Worm (Caenorhabditis elegans) whole organism, mixed stage, embryonic: ENCODE measurements around the gene C40C9.3.
A peak's percentile ranks its signal among the peaks of the same experiment; 100 is the strongest.

Experiments used
- M03D4.4 ChIP-seq: sonication (generic microtip); optimal IDR thresholded peaks from 2 replicates; lab custom pipeline; 2017; ENCODE audit warnings: mild to moderate bottlenecking, missing genetic modification characterization, missing compliant biosample characterization
- bed-3 ChIP-seq: fragments of 200-800 bp; sonication (Bioruptor generic); optimal IDR thresholded peaks from 3 replicates; lab custom pipeline; 2018; ENCODE audit warnings: mild to moderate bottlenecking, missing genetic modification characterization, moderate library complexity, missing compliant biosample characterization
- blmp-1 ChIP-seq: fragments of 150-350 bp; optimal IDR thresholded peaks from 2 replicates; lab custom pipeline; 2014; ENCODE audit warnings: missing biosample characterization, missing genetic modification characterization
- ceh-39 ChIP-seq: fragments of 150-350 bp; optimal IDR thresholded peaks from 2 replicates; lab custom pipeline; 2014; ENCODE audit warnings: missing biosample characterization, missing genetic modification characterization
- ceh-83 ChIP-seq: fragments of 200-800 bp; sonication (Bioruptor generic); optimal IDR thresholded peaks from 2 replicates; lab custom pipeline; 2018; ENCODE audit warnings: mild to moderate bottlenecking, missing genetic modification characterization, missing compliant biosample characterization
- ces-1 ChIP-seq: fragments of 150-350 bp; optimal IDR thresholded peaks from 2 replicates; lab custom pipeline; 2014; ENCODE audit warnings: missing biosample characterization, missing genetic modification reagents, missing genetic modification characterization
- cnd-1 ChIP-seq: fragments of 200-800 bp; sonication (Bioruptor generic); optimal IDR thresholded peaks from 2 replicates; lab custom pipeline; 2018; ENCODE audit warnings: mild to moderate bottlenecking, missing genetic modification characterization, missing compliant biosample characterization
- drap-1 ChIP-seq: fragments of 200-800 bp; sonication (Bioruptor generic); optimal IDR thresholded peaks from 3 replicates; lab custom pipeline; 2018; ENCODE audit warnings: mild to moderate bottlenecking, missing genetic modification characterization, missing compliant biosample characterization
- elt-1 ChIP-seq: sonication (generic microtip); optimal IDR thresholded peaks from 2 replicates; lab custom pipeline; 2017; ENCODE audit warnings: missing genetic modification characterization, mild to moderate bottlenecking, missing compliant biosample characterization, antibody characterized with exemption, moderate library complexity, borderline replicate concordance; ENCODE audit not compliant: insufficient read depth
- elt-3 ChIP-seq: fragments of 150-350 bp; optimal IDR thresholded peaks from 2 replicates; lab custom pipeline; 2014; ENCODE audit warnings: missing biosample characterization, missing genetic modification characterization
- ham-2 ChIP-seq: fragments of 200-800 bp; sonication (Bioruptor generic); optimal IDR thresholded peaks from 2 replicates; lab custom pipeline; 2018; ENCODE audit warnings: mild to moderate bottlenecking, missing genetic modification characterization, missing compliant biosample characterization
- hlh-1 ChIP-seq: fragments of 150-350 bp; optimal IDR thresholded peaks from 2 replicates; lab custom pipeline; 2014; ENCODE audit warnings: missing biosample characterization, missing genetic modification reagents, missing genetic modification characterization
- lin-13 ChIP-seq: fragments of 150-350 bp; optimal IDR thresholded peaks from 2 replicates; lab custom pipeline; 2014; ENCODE audit warnings: missing biosample characterization, missing genetic modification characterization
- lin-32 ChIP-seq: fragments of 200-800 bp; sonication (Bioruptor generic); optimal IDR thresholded peaks from 2 replicates; lab custom pipeline; 2018; ENCODE audit warnings: mild to moderate bottlenecking, missing genetic modification characterization, missing compliant biosample characterization
- lsy-2 ChIP-seq: fragments of 150-350 bp; optimal IDR thresholded peaks from 2 replicates; lab custom pipeline; 2014; ENCODE audit warnings: missing biosample characterization, missing genetic modification characterization
- mab-5 ChIP-seq: fragments of 150-350 bp; optimal IDR thresholded peaks from 2 replicates; lab custom pipeline; 2014; ENCODE audit warnings: missing biosample characterization, missing genetic modification characterization
- mep-1 ChIP-seq: fragments of 150-350 bp; optimal IDR thresholded peaks from 2 replicates; lab custom pipeline; 2017; ENCODE audit warnings: missing biosample characterization, missing genetic modification reagents, missing genetic modification characterization, inconsistent platforms
- mls-2 ChIP-seq: sonication (generic microtip); optimal IDR thresholded peaks from 2 replicates; lab custom pipeline; 2016; ENCODE audit warnings: mild to moderate bottlenecking, missing genetic modification characterization, moderate library complexity, missing compliant biosample characterization
- nhr-12 ChIP-seq: fragments of 150-350 bp; optimal IDR thresholded peaks from 2 replicates; lab custom pipeline; 2014; ENCODE audit warnings: missing biosample characterization, missing genetic modification characterization
- nhr-2 ChIP-seq: fragments of 150-350 bp; optimal IDR thresholded peaks from 2 replicates; lab custom pipeline; 2014; ENCODE audit warnings: missing biosample characterization, missing genetic modification characterization
- nhr-237 ChIP-seq: fragments of 150-350 bp; optimal IDR thresholded peaks from 2 replicates; lab custom pipeline; 2014; ENCODE audit warnings: missing biosample characterization, missing genetic modification characterization
- nhr-28 ChIP-seq: fragments of 150-350 bp; optimal IDR thresholded peaks from 2 replicates; lab custom pipeline; 2014; ENCODE audit warnings: missing biosample characterization, missing genetic modification characterization
- nhr-76 ChIP-seq: sonication (generic microtip); optimal IDR thresholded peaks from 2 replicates; lab custom pipeline; 2017; ENCODE audit warnings: missing biosample characterization, missing genetic modification characterization
- pha-4 ChIP-seq: fragments of 150-350 bp; optimal IDR thresholded peaks from 2 replicates; lab custom pipeline; 2018; ENCODE audit warnings: missing biosample characterization, missing genetic modification reagents, missing genetic modification characterization
- sem-2 ChIP-seq: fragments of 200-800 bp; sonication (Bioruptor generic); optimal IDR thresholded peaks from 2 replicates; lab custom pipeline; 2018; ENCODE audit warnings: mild to moderate bottlenecking, missing genetic modification characterization, missing compliant biosample characterization
- snpc-4 ChIP-seq: fragments of 150-350 bp; optimal IDR thresholded peaks from 2 replicates; lab custom pipeline; 2014; ENCODE audit warnings: missing biosample characterization, missing genetic modification characterization
- sptf-1 ChIP-seq: sonication (generic microtip); optimal IDR thresholded peaks from 2 replicates; lab custom pipeline; 2017; ENCODE audit warnings: mild to moderate bottlenecking, missing genetic modification characterization, moderate library complexity, missing compliant biosample characterization
- tbx-8 ChIP-seq: fragments of 200-800 bp; sonication (Bioruptor generic); optimal IDR thresholded peaks from 2 replicates; lab custom pipeline; 2018; ENCODE audit warnings: mild to moderate bottlenecking, missing genetic modification characterization, moderate library complexity, missing compliant biosample characterization
- unc-120 ChIP-seq: sonication (generic microtip); optimal IDR thresholded peaks from 2 replicates; lab custom pipeline; 2017; ENCODE audit warnings: missing genetic modification characterization, missing compliant biosample characterization; ENCODE audit not compliant: poor library complexity, severe bottlenecking
- unc-39 ChIP-seq: fragments of 150-350 bp; optimal IDR thresholded peaks from 2 replicates; lab custom pipeline; 2014; ENCODE audit warnings: missing biosample characterization, missing genetic modification characterization
- unc-62 ChIP-seq: fragments of 150-350 bp; optimal IDR thresholded peaks from 2 replicates; lab custom pipeline; 2014; ENCODE audit warnings: missing biosample characterization, missing genetic modification reagents, missing genetic modification characterization
- zip-8 ChIP-seq: fragments of 150-350 bp; optimal IDR thresholded peaks from 2 replicates; lab custom pipeline; 2014; ENCODE audit warnings: missing biosample characterization, missing genetic modification characterization
- ztf-11 ChIP-seq: fragments of 150-350 bp; optimal IDR thresholded peaks from 2 replicates; lab custom pipeline; 2014; ENCODE audit warnings: missing biosample characterization, missing genetic modification characterization

C40C9.3 gene

ce11 chrX:13621628-13622027 lies 25.8 kb upstream of the C40C9.3 start, which contains the start of gene Y12A6A.1:
Gene Y12A6A.1 (minus strand): TSS chrX:13621728.
- TF ChIP-seq bed-3 (GFP tag; lab: Kevin White, UChicago) = no peak
- no peak for TF ChIP-seq elt-1 (tag; lab: Kevin White, UChicago)
- TF ChIP-seq sem-2 (GFP tag; lab: Kevin White, UChicago) = no peak
- TF ChIP-seq ces-1 = no peak
- no peak for TF ChIP-seq pha-4 (tag; lab: Kevin White, UChicago)
- TF ChIP-seq lin-32 (GFP tag; lab: Kevin White, UChicago) = no peak
- no peak for TF ChIP-seq snpc-4
- no peak for TF ChIP-seq ham-2 (GFP tag; lab: Kevin White, UChicago)
- no peak for TF ChIP-seq sptf-1 (tag; lab: Kevin White, UChicago)
- TF ChIP-seq ceh-39 (tag; lab: Kevin White, UChicago) = no peak
- no peak for TF ChIP-seq drap-1 (GFP tag; lab: Kevin White, UChicago)
- no peak for TF ChIP-seq nhr-28
- no peak for TF ChIP-seq nhr-12
- no peak for TF ChIP-seq unc-39 (tag; lab: Kevin White, UChicago)
- TF ChIP-seq elt-3 (tag; lab: Kevin White, UChicago) = no peak
- no peak for TF ChIP-seq nhr-76 (tag; lab: Kevin White, UChicago)
- no peak for TF ChIP-seq ceh-83
- TF ChIP-seq ztf-11 (tag; lab: Kevin White, UChicago) = no peak
- no peak for TF ChIP-seq lin-13 (tag; lab: Kevin White, UChicago)

- TF ChIP-seq nhr-2 (tag; lab: Kevin White, UChicago) = no peak
- TF ChIP-seq ces-1 = peak; percentile 77
- no peak for TF ChIP-seq unc-39 (tag; lab: Kevin White, UChicago)
- TF ChIP-seq, all 35 proteins: peak for 1
These were observed 16.2 kb upstream of the C40C9.3 start, which contains the start of gene nlg-1 for ce11 chrX:13631122-13631672. Gene nlg-1 (minus strand): TSS chrX:13631172.

DNA sequence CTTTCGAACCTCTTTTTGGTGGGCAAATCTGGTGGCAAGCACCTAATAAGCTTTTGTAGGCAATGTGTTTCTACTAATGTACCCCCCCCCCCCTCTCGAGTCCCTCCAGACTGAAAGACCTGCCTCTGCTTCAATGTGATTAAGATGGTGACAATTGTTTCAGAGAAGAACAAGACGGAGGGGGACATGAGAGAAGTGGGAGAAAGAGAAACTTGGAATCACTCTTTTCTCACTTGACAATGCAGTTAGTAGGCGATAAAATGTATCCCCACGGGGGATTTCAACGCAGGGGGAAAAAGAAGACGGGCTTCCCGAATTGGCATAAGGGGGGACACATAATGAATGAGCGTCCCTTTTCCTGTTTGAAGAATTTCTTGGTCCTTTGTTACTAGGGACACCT lies 15.2 kb upstream of the C40C9.3 start:
- TF ChIP-seq pha-4 (tag; lab: Kevin White, UChicago) = no peak
- TF ChIP-seq sptf-1 (tag; lab: Kevin White, UChicago) = peak; percentile 17
- TF ChIP-seq ces-1 = peak; percentile 79
- no peak for TF ChIP-seq unc-39 (tag; lab: Kevin White, UChicago)
- no peak for TF ChIP-seq ztf-11 (tag; lab: Kevin White, UChicago)
- TF ChIP-seq sem-2 (GFP tag; lab: Kevin White, UChicago) = no peak

DNA sequence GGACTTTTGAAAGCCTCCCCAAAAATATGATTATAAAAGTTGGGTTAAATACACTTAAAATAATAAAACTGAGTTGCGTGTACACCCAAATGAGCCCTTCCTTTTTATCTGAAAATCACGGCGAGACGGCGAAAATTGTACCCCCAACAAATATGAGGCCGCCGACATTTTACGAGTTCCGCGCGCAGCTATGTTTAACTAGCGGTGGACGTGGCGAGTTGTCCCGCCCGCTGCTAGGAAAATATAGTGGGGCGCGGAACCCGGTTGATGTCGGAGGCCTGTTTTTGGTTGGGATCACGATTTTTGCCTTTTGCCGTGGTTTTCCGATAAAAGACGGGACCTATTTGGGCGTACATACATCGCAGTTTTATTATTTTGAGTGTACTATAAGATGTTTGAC lies 14.4 kb upstream of the C40C9.3 start:
- no peak for TF ChIP-seq hlh-1
- TF ChIP-seq blmp-1 (tag; lab: Kevin White, UChicago) = no peak
- TF ChIP-seq ham-2 (GFP tag; lab: Kevin White, UChicago) = no peak
- TF ChIP-seq nhr-237 (tag; lab: Kevin White, UChicago) = no peak
- TF ChIP-seq ztf-11 (tag; lab: Kevin White, UChicago) = no peak
- TF ChIP-seq, all 35 proteins: peak for 0

DNA sequence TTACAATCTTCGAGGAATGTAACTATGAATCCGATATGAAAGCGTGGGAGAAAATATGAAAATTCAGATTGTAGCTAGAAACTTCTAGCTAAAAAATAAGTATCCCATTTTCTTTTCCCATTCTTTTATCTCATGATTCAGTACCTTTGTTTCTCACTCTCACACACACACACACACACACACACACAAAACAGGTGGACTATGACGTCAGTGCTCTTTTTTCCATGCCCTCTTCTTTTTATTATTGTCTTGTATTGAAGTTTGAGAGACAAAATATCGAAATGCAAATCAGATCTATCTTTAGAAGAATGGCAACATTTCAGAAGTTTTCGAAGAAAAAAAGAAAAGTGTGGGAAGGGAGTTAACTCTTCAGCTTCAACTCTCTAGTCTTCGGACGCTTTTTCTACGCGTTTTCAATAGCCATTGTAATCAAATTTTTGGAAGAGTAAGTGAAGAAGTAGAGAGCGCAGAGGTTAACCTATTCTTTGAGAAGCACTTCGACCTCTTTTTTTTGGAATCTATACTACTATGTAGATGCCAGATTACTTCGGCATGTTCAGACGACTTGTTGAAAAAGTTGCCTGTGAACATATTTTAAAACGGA lies 13.4 kb upstream of the C40C9.3 start:
- TF ChIP-seq ces-1 (peak; percentile 72), zip-8 (tag; lab: Kevin White, UChicago) (peak; percentile 28), M03D4.4 (tag; lab: Kevin White, UChicago) (no peak), tbx-8 (GFP tag; lab: Kevin White, UChicago) (no peak)

- no peak for TF ChIP-seq nhr-237 (tag; lab: Kevin White, UChicago)
- TF ChIP-seq sptf-1 (tag; lab: Kevin White, UChicago) = no peak
- TF ChIP-seq bed-3 (GFP tag; lab: Kevin White, UChicago) = no peak
- TF ChIP-seq lin-32 (GFP tag; lab: Kevin White, UChicago) = no peak
- no peak for TF ChIP-seq lin-13 (tag; lab: Kevin White, UChicago)
- peak; percentile 43 for TF ChIP-seq unc-120 (tag; lab: Kevin White, UChicago)
- no peak for TF ChIP-seq lsy-2
- no peak for TF ChIP-seq blmp-1 (tag; lab: Kevin White, UChicago)
- no peak for TF ChIP-seq ceh-83
- peak; percentile 7 for TF ChIP-seq hlh-1
- TF ChIP-seq pha-4 (tag; lab: Kevin White, UChicago) = no peak
- TF ChIP-seq nhr-28 = no peak
- TF ChIP-seq tbx-8 (GFP tag; lab: Kevin White, UChicago) = no peak
- TF ChIP-seq cnd-1 (tag; lab: Kevin White, UChicago) = no peak
- no peak for TF ChIP-seq ceh-39 (tag; lab: Kevin White, UChicago)
- TF ChIP-seq mls-2 (tag; lab: Kevin White, UChicago) = no peak
- no peak for TF ChIP-seq mab-5 (tag; lab: Kevin White, UChicago)
- TF ChIP-seq mep-1 = no peak
- peak; percentile 45 for TF ChIP-seq unc-62 (GFP tag; lab: Kevin White, UChicago)
- TF ChIP-seq unc-39 (tag; lab: Kevin White, UChicago) = no peak
- TF ChIP-seq, all 35 proteins: peak for 3
These were observed 9.9 kb upstream of the C40C9.3 start for ce11 chrX:13637526-13637925.
